Fruit fly (Drosophila melanogaster): ENCODE results near the gene Ccm3.

The Ccm3 gene

dm6 chr3R:15379071-15379470, 7.3 kb downstream of the Ccm3 start:
- TF ChIP-seq psq (optimal IDR thresholded peaks at IDR 0.05) (no peak), Dll (optimal IDR thresholded peaks at IDR 0.05) (no peak), EcR (GFP tag; optimal IDR thresholded peaks at IDR 0.05) (no peak), CG8478 (optimal IDR thresholded peaks at IDR 0.05) (no peak), pan (optimal IDR thresholded peaks at IDR 0.05) (no peak), usp (GFP tag; optimal IDR thresholded peaks at IDR 0.05) (no peak)

- TF ChIP-seq pan (optimal IDR thresholded peaks at IDR 0.05) (no peak), usp (GFP tag; optimal IDR thresholded peaks at IDR 0.05) (no peak), CG8478 (optimal IDR thresholded peaks at IDR 0.05) (no peak), psq (optimal IDR thresholded peaks at IDR 0.05) (no peak), EcR (GFP tag; optimal IDR thresholded peaks at IDR 0.05) (no peak), Dll (optimal IDR thresholded peaks at IDR 0.05) (no peak)
Observed at dm6 chr3R:15382851-15383250, 11.1 kb downstream of the Ccm3 start, which contains the start of gene h-cup. TSS of gene h-cup (minus strand) at chr3R:15382951.

dm6 chr3R:15393206-15393805, 21.5 kb downstream of the Ccm3 start:
- TF ChIP-seq EcR (GFP tag; optimal IDR thresholded peaks at IDR 0.05): no peak
- no peak for TF ChIP-seq pan (optimal IDR thresholded peaks at IDR 0.05)
- TF ChIP-seq usp (GFP tag; optimal IDR thresholded peaks at IDR 0.05): no peak
- TF ChIP-seq Dll (optimal IDR thresholded peaks at IDR 0.05): no peak
- no peak for TF ChIP-seq psq (optimal IDR thresholded peaks at IDR 0.05)
- TF ChIP-seq CG8478 (optimal IDR thresholded peaks at IDR 0.05): no peak

dm6 chr3R:15402654-15403053, 30.9 kb downstream of the Ccm3 start:
- TF ChIP-seq CG8478 (optimal IDR thresholded peaks at IDR 0.05): no peak
- TF ChIP-seq EcR (GFP tag; optimal IDR thresholded peaks at IDR 0.05): no peak
- no peak for TF ChIP-seq pan (optimal IDR thresholded peaks at IDR 0.05)
- TF ChIP-seq psq (optimal IDR thresholded peaks at IDR 0.05): no peak

- no peak for TF ChIP-seq EcR (GFP tag; optimal IDR thresholded peaks at IDR 0.05)
- no peak for TF ChIP-seq pan (optimal IDR thresholded peaks at IDR 0.05)
- TF ChIP-seq Dll (optimal IDR thresholded peaks at IDR 0.05): no peak
- no peak for TF ChIP-seq psq (optimal IDR thresholded peaks at IDR 0.05)
- no peak for TF ChIP-seq usp (GFP tag; optimal IDR thresholded peaks at IDR 0.05)
Observed at dm6 chr3R:15406393-15406792, 34.6 kb downstream of the Ccm3 start.

dm6 chr3R:15407020-15407501, 35.3 kb downstream of the Ccm3 start, which contains the start of gene CG6125:
TSS of gene CG6125 (minus strand) at chr3R:15407070.
- TF ChIP-seq CG8478 (optimal IDR thresholded peaks at IDR 0.05): no peak
- no peak for TF ChIP-seq psq (optimal IDR thresholded peaks at IDR 0.05)
- no peak for TF ChIP-seq pan (optimal IDR thresholded peaks at IDR 0.05)
- no peak for TF ChIP-seq usp (GFP tag; optimal IDR thresholded peaks at IDR 0.05)
- TF ChIP-seq Dll (optimal IDR thresholded peaks at IDR 0.05): no peak
- no peak for TF ChIP-seq EcR (GFP tag; optimal IDR thresholded peaks at IDR 0.05)

- TF ChIP-seq psq (optimal IDR thresholded peaks at IDR 0.05): no peak
- TF ChIP-seq EcR (GFP tag; optimal IDR thresholded peaks at IDR 0.05): no peak
- no peak for TF ChIP-seq pan (optimal IDR thresholded peaks at IDR 0.05)
- TF ChIP-seq Dll (optimal IDR thresholded peaks at IDR 0.05): no peak
- TF ChIP-seq CG8478 (optimal IDR thresholded peaks at IDR 0.05): no peak
- no peak for TF ChIP-seq usp (GFP tag; optimal IDR thresholded peaks at IDR 0.05)
Observed at dm6 chr3R:15408131-15408731, 36.5 kb downstream of the Ccm3 start, which contains the start of gene Atx2. TSS of gene Atx2 (plus strand) at chr3R:15408423.

- no peak for TF ChIP-seq EcR (GFP tag; optimal IDR thresholded peaks at IDR 0.05)
- TF ChIP-seq CG8478 (optimal IDR thresholded peaks at IDR 0.05): no peak
- TF ChIP-seq usp (GFP tag; optimal IDR thresholded peaks at IDR 0.05): no peak
- no peak for TF ChIP-seq pan (optimal IDR thresholded peaks at IDR 0.05)
- no peak for TF ChIP-seq Dll (optimal IDR thresholded peaks at IDR 0.05)
- no peak for TF ChIP-seq psq (optimal IDR thresholded peaks at IDR 0.05)
Observed at dm6 chr3R:15409110-15409771, 37.5 kb downstream of the Ccm3 start.

- no peak for TF ChIP-seq CG8478 (optimal IDR thresholded peaks at IDR 0.05)
- TF ChIP-seq usp (GFP tag; optimal IDR thresholded peaks at IDR 0.05): no peak
- no peak for TF ChIP-seq psq (optimal IDR thresholded peaks at IDR 0.05)
- no peak for TF ChIP-seq Dll (optimal IDR thresholded peaks at IDR 0.05)
- TF ChIP-seq pan (optimal IDR thresholded peaks at IDR 0.05): no peak
- no peak for TF ChIP-seq EcR (GFP tag; optimal IDR thresholded peaks at IDR 0.05)
Observed at dm6 chr3R:15409772-15410688, 38.3 kb downstream of the Ccm3 start.

- TF ChIP-seq pan (optimal IDR thresholded peaks at IDR 0.05) (no peak), CG8478 (optimal IDR thresholded peaks at IDR 0.05) (no peak)
Observed at dm6 chr3R:15410689-15411587, 39.2 kb downstream of the Ccm3 start.

Data from whole organism.